Worm (Caenorhabditis elegans) whole organism, L4 larva: ENCODE measurements around the gene rei-2.

Experiments
- R02D3.7 ChIP-seq: fragments of 150-350 bp; sonication (generic microtip); optimal IDR thresholded peaks from 3 replicates; lab custom pipeline; 2014; ENCODE audit warnings: missing biosample characterization, missing genetic modification characterization
- ceh-32 ChIP-seq: sonication (generic microtip); optimal IDR thresholded peaks from 2 replicates; lab custom pipeline; 2016; ENCODE audit warnings: mild to moderate bottlenecking, missing genetic modification characterization, missing compliant biosample characterization; ENCODE audit not compliant: poor library complexity
- ceh-62 ChIP-seq: sonication (generic microtip); optimal IDR thresholded peaks from 2 replicates; lab custom pipeline; 2017; ENCODE audit warnings: missing biosample characterization, missing genetic modification characterization
- dpl-1 ChIP-seq: fragments of 150-350 bp; optimal IDR thresholded peaks from 2 replicates; lab custom pipeline; 2014; ENCODE audit warnings: missing biosample characterization, missing genetic modification reagents, missing genetic modification characterization
- egl-27 ChIP-seq: sonication (generic microtip); optimal IDR thresholded peaks from 3 replicates; lab custom pipeline; 2017; ENCODE audit warnings: missing biosample characterization, missing genetic modification reagents, missing genetic modification characterization
- lsy-2 ChIP-seq, 2 experiments: fragments of 150-350 bp in 1 of 2; sonication (generic microtip) in 1 of 2; optimal IDR thresholded peaks; 2 replicates each; lab custom pipeline; 2014 to 2017; ENCODE audit warnings: missing biosample characterization in 2 of 2, missing genetic modification characterization in 2 of 2
- mep-1 ChIP-seq: fragments of 150-350 bp; sonication (generic microtip); optimal IDR thresholded peaks from 3 replicates; lab custom pipeline; 2014; ENCODE audit warnings: missing biosample characterization, missing genetic modification characterization
- nhr-25 ChIP-seq: sonication (generic microtip); optimal IDR thresholded peaks from 2 replicates; lab custom pipeline; 2017; ENCODE audit warnings: missing genetic modification characterization, mild to moderate bottlenecking, missing compliant biosample characterization, antibody characterized with exemption, moderate library complexity, borderline replicate concordance; ENCODE audit not compliant: insufficient read depth
- nhr-77 ChIP-seq: fragments of 150-350 bp; optimal IDR thresholded peaks from 2 replicates; lab custom pipeline; 2014; ENCODE audit warnings: missing biosample characterization, missing genetic modification characterization
- spr-1 ChIP-seq: sonication (generic microtip); optimal IDR thresholded peaks from 2 replicates; lab custom pipeline; 2016; ENCODE audit warnings: mild to moderate bottlenecking, missing genetic modification characterization, missing compliant biosample characterization
- tag-97 ChIP-seq: fragments of 200-800 bp; sonication (Bioruptor generic); IDR thresholded peaks from 2 replicates; pipeline ENCODE4 v1.3.6; 2022; ENCODE audit warnings: missing genetic modification characterization, missing compliant biosample characterization

- TF ChIP-seq nhr-77 (tag; lab: Kevin White, UChicago): no peak
- no peak for TF ChIP-seq ceh-32
- TF ChIP-seq mep-1 (tag; lab: Kevin White, UChicago): no peak
- TF ChIP-seq egl-27 (tag; lab: Kevin White, UChicago): no peak
- TF ChIP-seq spr-1 (tag; lab: Kevin White, UChicago): no peak
- no peak for TF ChIP-seq dpl-1 (GFP tag; lab: Kevin White, UChicago)
- TF ChIP-seq lsy-2 (tag; optimal IDR thresholded peaks at IDR 0.05; lab: Kevin White, UChicago): no peak
- TF ChIP-seq tag-97 (GFP tag; lab: Robert Waterston, UW): no peak
- no peak for TF ChIP-seq nhr-25 (tag; lab: Kevin White, UChicago)
- TF ChIP-seq ceh-62 (tag; lab: Kevin White, UChicago): no peak
- TF ChIP-seq R02D3.7: no peak
Measured at ce11 chrX:1060705-1061104, 27.2 kb downstream of the rei-2 start.
